Worm (Caenorhabditis elegans) whole organism, late embryonic: Measurements from ENCODE around the gene mre-11.

Experiments used
- C08G9.2 ChIP-seq: sonication (generic microtip); optimal IDR thresholded peaks from 2 replicates; lab custom pipeline; 2016; ENCODE audit warnings: mild to moderate bottlenecking, missing genetic modification characterization, moderate library complexity, missing compliant biosample characterization
- ceh-31 ChIP-seq: sonication (generic microtip); optimal IDR thresholded peaks from 2 replicates; lab custom pipeline; 2016; ENCODE audit warnings: missing genetic modification characterization, missing compliant biosample characterization
- hlh-15 ChIP-seq: sonication (generic microtip); optimal IDR thresholded peaks from 2 replicates; lab custom pipeline; 2016; ENCODE audit warnings: missing genetic modification characterization, missing compliant biosample characterization
- nfya-1 ChIP-seq: sonication (generic microtip); optimal IDR thresholded peaks from 2 replicates; lab custom pipeline; 2017; ENCODE audit warnings: missing genetic modification characterization, mild to moderate bottlenecking, missing compliant biosample characterization, antibody characterized with exemption, moderate library complexity

mre-11 gene

DNA sequence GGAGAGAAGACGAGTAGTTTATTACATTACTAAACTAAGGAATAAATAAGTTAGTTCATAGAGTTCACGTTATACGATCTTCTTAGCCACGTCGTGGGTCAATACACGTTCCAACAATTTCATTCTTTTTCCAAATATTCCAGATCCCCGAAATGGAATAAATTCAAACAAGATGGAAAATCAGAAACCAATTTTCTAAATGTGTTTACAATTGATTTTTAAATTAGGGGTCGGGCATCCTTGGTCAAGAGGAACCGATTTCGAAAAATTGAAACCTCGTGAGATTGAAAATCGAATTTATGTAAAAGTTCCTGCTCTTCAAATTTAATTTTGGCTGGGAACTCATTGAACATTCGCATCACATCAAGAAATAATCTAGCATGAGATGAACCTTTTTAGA, 51.9 kb downstream of the mre-11 start:
- TF ChIP-seq nfya-1 (tag; lab: Kevin White, UChicago) (no peak), hlh-15 (tag; lab: Kevin White, UChicago) (no peak), ceh-31 (tag; lab: Kevin White, UChicago) (no peak), C08G9.2 (tag; lab: Kevin White, UChicago) (no peak)
